Fruit fly (Drosophila melanogaster) whole organism, embryonic: ENCODE data around the gene EndoGI.

Source experiments
- Atf6 ChIP-seq: fragments of 200-800 bp; sonication (Bioruptor generic); IDR thresholded peaks from 2 replicates; pipeline ENCODE4 v1.3.6; 2022; ENCODE audit warnings: missing biosample characterization, missing genetic modification characterization
- CG1024 ChIP-seq: fragments of 200-800 bp; sonication (Bioruptor generic); IDR thresholded peaks from 2 replicates; pipeline ENCODE4 v1.3.6; 2022; ENCODE audit warnings: missing biosample characterization, missing genetic modification characterization
- CG11093 ChIP-seq: fragments of 200-800 bp; sonication (Bioruptor generic); IDR thresholded peaks from 3 replicates; pipeline ENCODE4 v1.3.6; 2022; ENCODE audit warnings: missing biosample characterization, missing genetic modification characterization
- CG12659 ChIP-seq: fragments of 200-800 bp; sonication (Bioruptor generic); optimal IDR thresholded peaks from 3 replicates; lab custom pipeline; 2017; ENCODE audit warnings: mild to moderate bottlenecking, missing biosample characterization, missing genetic modification reagents, missing genetic modification characterization
- CG13775 ChIP-seq: fragments of 200-800 bp; sonication (Bioruptor generic); optimal IDR thresholded peaks from 3 replicates; lab custom pipeline; 2017; ENCODE audit warnings: missing biosample characterization, mild to moderate bottlenecking, missing genetic modification characterization
- CG14860 ChIP-seq: fragments of 200-800 bp; sonication (Bioruptor generic); IDR thresholded peaks from 3 replicates; pipeline ENCODE4 v1.3.6; 2022; ENCODE audit warnings: missing biosample characterization, missing genetic modification characterization; ENCODE audit not compliant: partially characterized antibody
- CG1529 ChIP-seq: fragments of 200-800 bp; sonication (Bioruptor generic); optimal IDR thresholded peaks from 3 replicates; lab custom pipeline; 2018; ENCODE audit warnings: missing biosample characterization, missing genetic modification characterization
- CG15479 ChIP-seq: fragments of 200-800 bp; sonication (Bioruptor generic); optimal IDR thresholded peaks from 3 replicates; lab custom pipeline; 2019; ENCODE audit warnings: missing biosample characterization, mild to moderate bottlenecking, missing genetic modification characterization, moderate library complexity
- CG17385 ChIP-seq: fragments of 200-800 bp; sonication (Bioruptor generic); optimal IDR thresholded peaks from 3 replicates; lab custom pipeline; 2018; ENCODE audit warnings: missing biosample characterization, mild to moderate bottlenecking, missing genetic modification characterization
- CG32772 ChIP-seq: fragments of 200-800 bp; sonication (Bioruptor generic); IDR thresholded peaks from 2 replicates; pipeline ENCODE4 v1.3.6; 2022; ENCODE audit warnings: missing biosample characterization, missing genetic modification characterization
- CG43689 ChIP-seq: fragments of 200-800 bp; sonication (Bioruptor generic); IDR thresholded peaks from 2 replicates; pipeline ENCODE4 v1.3.6; 2022; ENCODE audit warnings: missing biosample characterization, missing genetic modification characterization
- CG4617 ChIP-seq: fragments of 200-800 bp; sonication (Bioruptor generic); optimal IDR thresholded peaks from 3 replicates; lab custom pipeline; 2016; ENCODE audit warnings: missing biosample characterization, missing genetic modification characterization, borderline replicate concordance
- CG4854 ChIP-seq: fragments of 200-800 bp; sonication (Bioruptor generic); optimal IDR thresholded peaks from 2 replicates; lab custom pipeline; 2016; ENCODE audit warnings: missing biosample characterization, missing genetic modification characterization, inconsistent platforms
- CG6791 ChIP-seq: fragments of 200-800 bp; sonication (Bioruptor generic); IDR thresholded peaks from 3 replicates; pipeline ENCODE4 v1.3.6; 2022; ENCODE audit warnings: missing biosample characterization, missing genetic modification characterization; ENCODE audit not compliant: partially characterized antibody
- CG7963 ChIP-seq: fragments of 200-800 bp; sonication (Bioruptor generic); IDR thresholded peaks from 3 replicates; pipeline ENCODE4 v1.3.6; 2022; ENCODE audit warnings: missing biosample characterization, missing genetic modification characterization; ENCODE audit not compliant: partially characterized antibody
- CG8478 ChIP-seq: fragments of >200 bp; optimal IDR thresholded peaks from 2 replicates; lab custom pipeline; 2018
- CrebB ChIP-seq: fragments of 200-800 bp; sonication (Bioruptor generic); optimal IDR thresholded peaks from 3 replicates; lab custom pipeline; 2018; ENCODE audit warnings: missing biosample characterization, mild to moderate bottlenecking, missing genetic modification characterization
- Dfd ChIP-seq, 2 experiments: fragments of >200 bp; optimal IDR thresholded peaks; 2 replicates each; lab custom pipeline; 2017; ENCODE audit warnings: missing biosample characterization in 2 of 2, missing genetic modification characterization in 2 of 2
- Eip74EF ChIP-seq, 2 experiments: fragments of 200-800 bp in 1 of 2; fragments of >200 bp in 1 of 2; sonication (Bioruptor generic) in 1 of 2; optimal IDR thresholded peaks; 2 replicates each; lab custom pipeline; 2017 to 2019; ENCODE audit warnings: missing biosample characterization in 2 of 2, missing genetic modification characterization in 2 of 2, mild to moderate bottlenecking in 1 of 2, moderate library complexity in 1 of 2
- Gug ChIP-seq: fragments of 200-800 bp; sonication (Bioruptor generic); IDR thresholded peaks from 4 replicates; pipeline ENCODE4 v1.3.6; 2022; ENCODE audit warnings: missing biosample characterization, missing genetic modification characterization
- HLH4C ChIP-seq: fragments of 200-800 bp; sonication (Bioruptor generic); IDR thresholded peaks from 3 replicates; pipeline ENCODE4 v1.3.6; 2022; ENCODE audit warnings: missing biosample characterization, missing genetic modification characterization; ENCODE audit not compliant: partially characterized antibody
- Hr39 ChIP-seq: fragments of >200 bp; optimal IDR thresholded peaks from 2 replicates; lab custom pipeline; 2017
- Hsf ChIP-seq: fragments of 200-800 bp; sonication (Bioruptor generic); optimal IDR thresholded peaks from 3 replicates; lab custom pipeline; 2016; ENCODE audit warnings: missing biosample characterization, missing genetic modification characterization
- Lim3 ChIP-seq: fragments of 200-800 bp; sonication (Bioruptor generic); IDR thresholded peaks from 2 replicates; pipeline ENCODE4 v1.3.6; 2022; ENCODE audit warnings: missing biosample characterization, missing genetic modification characterization
- MESR4 ChIP-seq: fragments of 200-800 bp; sonication (Bioruptor generic); optimal IDR thresholded peaks from 2 replicates; lab custom pipeline; 2018; ENCODE audit warnings: missing biosample characterization, mild to moderate bottlenecking, missing genetic modification characterization, moderate library complexity
- Med ChIP-seq: fragments of 200-800 bp; sonication (Bioruptor generic); peaks from one replicate; lab custom pipeline; 2016; ENCODE audit warnings: missing biosample characterization, missing genetic modification characterization, mild to moderate bottlenecking, inconsistent platforms, moderate library complexity
- Vsx1 ChIP-seq: fragments of 200-800 bp; sonication (Bioruptor generic); optimal IDR thresholded peaks from 2 replicates; lab custom pipeline; 2017; ENCODE audit warnings: missing biosample characterization, mild to moderate bottlenecking, missing genetic modification characterization, missing genetic modification reagents
- YL-1 ChIP-seq: fragments of 200-800 bp; sonication (Bioruptor generic); optimal IDR thresholded peaks from 3 replicates; lab custom pipeline; 2017; ENCODE audit warnings: missing biosample characterization, mild to moderate bottlenecking, missing genetic modification characterization
- bbx ChIP-seq: fragments of 200-800 bp; sonication (Bioruptor generic); IDR thresholded peaks from 2 replicates; pipeline ENCODE4 v1.3.6; 2022; ENCODE audit warnings: missing biosample characterization, missing genetic modification characterization; ENCODE audit not compliant: partially characterized antibody
- cato ChIP-seq: fragments of 200-800 bp; sonication (Bioruptor generic); optimal IDR thresholded peaks from 2 replicates; lab custom pipeline; 2016; ENCODE audit warnings: missing biosample characterization, missing genetic modification characterization, borderline replicate concordance
- dati ChIP-seq: fragments of 200-800 bp; sonication (Bioruptor generic); IDR thresholded peaks from 2 replicates; pipeline ENCODE4 v1.3.6; 2022; ENCODE audit warnings: missing biosample characterization, missing genetic modification characterization
- ewg ChIP-seq: fragments of 200-800 bp; sonication (Bioruptor generic); optimal IDR thresholded peaks from 3 replicates; lab custom pipeline; 2017; ENCODE audit warnings: mild to moderate bottlenecking, missing biosample characterization, missing genetic modification reagents, missing genetic modification characterization
- knrl ChIP-seq: fragments of 200-800 bp; sonication (Bioruptor generic); IDR thresholded peaks from 3 replicates; pipeline ENCODE4 v1.3.6; 2022; ENCODE audit warnings: missing biosample characterization, missing genetic modification characterization; ENCODE audit not compliant: partially characterized antibody
- lab ChIP-seq: fragments of 200-800 bp; sonication (Bioruptor generic); optimal IDR thresholded peaks from 3 replicates; lab custom pipeline; 2017; ENCODE audit warnings: missing biosample characterization, missing genetic modification characterization, mild to moderate bottlenecking, moderate library complexity, missing genetic modification reagents
- lola ChIP-seq, 3 experiments: fragments of >200 bp in 2 of 3; fragments of 200-800 bp in 1 of 3; sonication (Bioruptor generic) in 1 of 3; optimal IDR thresholded peaks; 2 replicates each; lab custom pipeline; 2017 to 2019; ENCODE audit warnings: missing biosample characterization in 3 of 3, missing genetic modification characterization in 3 of 3, mild to moderate bottlenecking in 1 of 3, moderate library complexity in 1 of 3
- nmo ChIP-seq: fragments of 200-800 bp; sonication (Bioruptor generic); optimal IDR thresholded peaks from 2 replicates; lab custom pipeline; 2018; ENCODE audit warnings: missing biosample characterization, mild to moderate bottlenecking, missing genetic modification characterization, moderate library complexity
- repo ChIP-seq: fragments of 200-800 bp; sonication (Bioruptor generic); optimal IDR thresholded peaks from 2 replicates; lab custom pipeline; 2016; ENCODE audit warnings: missing biosample characterization, missing genetic modification characterization
- sens ChIP-seq: fragments of 200-800 bp; sonication (Bioruptor generic); peaks from one replicate; lab custom pipeline; 2016; ENCODE audit warnings: missing biosample characterization, missing genetic modification characterization
- sima ChIP-seq: fragments of 200-800 bp; sonication (Bioruptor generic); optimal IDR thresholded peaks from 2 replicates; lab custom pipeline; 2016; ENCODE audit warnings: missing biosample characterization, missing genetic modification characterization
- unc-4 ChIP-seq: fragments of 200-800 bp; sonication (Bioruptor generic); IDR thresholded peaks from 2 replicates; pipeline ENCODE4 v1.3.6; 2022; ENCODE audit warnings: missing biosample characterization, missing genetic modification characterization; ENCODE audit not compliant: partially characterized antibody

The EndoGI gene

DNA sequence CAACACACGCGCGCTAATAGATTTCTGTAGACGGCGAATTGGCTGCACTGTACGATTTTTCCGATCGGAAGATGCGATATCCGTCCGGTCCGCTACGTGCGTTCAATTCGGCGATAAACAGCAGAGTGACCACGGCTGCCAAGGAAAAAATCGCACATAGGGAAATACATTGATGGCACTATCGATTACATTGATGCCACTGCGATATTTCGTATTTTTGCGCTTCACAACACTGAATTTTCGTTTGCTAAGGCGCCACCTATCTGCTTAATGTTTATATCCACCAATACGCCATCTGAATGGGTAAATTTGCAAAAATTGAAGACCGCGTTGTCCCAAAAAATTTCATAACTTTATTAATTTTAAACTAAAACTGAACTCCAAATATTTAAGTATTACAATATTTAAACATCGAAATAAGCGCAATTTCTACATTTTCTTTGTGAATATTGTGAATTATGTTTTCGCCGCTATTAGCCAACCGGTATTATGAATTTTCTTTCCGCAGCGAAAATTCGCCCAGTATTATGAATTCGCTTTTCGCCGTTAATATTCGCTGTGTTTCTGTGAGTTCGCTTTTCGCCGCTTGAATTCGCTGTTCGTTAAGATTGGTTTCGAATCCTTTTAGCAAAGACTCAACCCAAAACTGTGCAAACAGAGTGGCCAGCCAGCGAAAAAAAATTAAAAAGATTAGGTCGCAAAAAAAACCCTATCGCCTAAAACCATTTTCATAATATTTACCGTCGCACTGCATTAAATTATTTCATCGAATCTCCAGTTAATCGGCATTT lies 30.3 kb downstream of the EndoGI start, which contains the start of the genes crp and pkaap (continued):
- TF ChIP-seq CG13775 (peak; percentile 58), Atf6 (GFP tag; lab: Robert Waterston, UW) (no peak), CG32772 (GFP tag; lab: Robert Waterston, UW) (no peak), CrebB (tag; lab: Kevin White, UChicago) (peak; percentile 84), repo (GFP tag; lab: Kevin White, UChicago) (peak; percentile 74), MESR4 (GFP tag; lab: Kevin White, UChicago) (peak; percentile 3), dati (GFP tag; lab: Robert Waterston, UW) (no peak), Vsx1 (GFP tag; lab: Kevin White, UChicago) (peak; percentile 46), CG4854 (GFP tag; lab: Kevin White, UChicago) (peak; percentile 86), CG1529 (GFP tag; lab: Kevin White, UChicago) (peak; percentile 61), CG11093 (peak; percentile 55; the same call in 2 of the 3 replicates), Gug (peak; percentile 81), CG43689 (GFP tag; lab: Robert Waterston, UW) (no peak), unc-4 (GFP tag; lab: Robert Waterston, UW) (no peak), lab (GFP tag; lab: Kevin White, UChicago) (peak; percentile 85), lola (GFP tag; optimal IDR thresholded peaks at IDR 0.05; lab: Kevin White, UChicago) (peak in 1 of 3 experiments; percentile 14), CG4617 (peak; percentile 98), knrl (GFP tag; lab: Robert Waterston, UW) (no peak)

DNA sequence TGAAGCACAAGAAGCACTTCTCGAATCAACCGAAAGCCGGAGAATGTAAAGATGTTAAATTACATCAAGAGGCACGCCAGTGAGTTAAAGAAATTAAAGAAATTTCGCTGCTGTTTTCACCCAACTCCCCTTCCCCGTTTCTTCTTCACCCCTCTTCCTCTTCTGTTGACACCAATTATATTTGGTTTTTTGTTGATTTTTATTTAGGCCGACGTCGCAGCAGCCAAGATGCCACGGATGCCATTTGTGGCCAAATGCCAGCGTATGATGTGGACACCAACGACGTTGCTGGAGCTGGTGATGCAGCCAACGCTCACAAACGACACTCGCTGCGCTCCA lies 30.9 kb downstream of the EndoGI start:
- TF ChIP-seq CG17385 (GFP tag; lab: Kevin White, UChicago) (peak; percentile 71), bbx (GFP tag; lab: Robert Waterston, UW) (no peak), CG4617 (peak; percentile 86), CG8478 (lab: Kevin White, UChicago) (no peak), YL-1 (GFP tag; lab: Kevin White, UChicago) (peak; percentile 32), MESR4 (GFP tag; lab: Kevin White, UChicago) (peak; percentile 88), CG12659 (peak; percentile 33)

DNA sequence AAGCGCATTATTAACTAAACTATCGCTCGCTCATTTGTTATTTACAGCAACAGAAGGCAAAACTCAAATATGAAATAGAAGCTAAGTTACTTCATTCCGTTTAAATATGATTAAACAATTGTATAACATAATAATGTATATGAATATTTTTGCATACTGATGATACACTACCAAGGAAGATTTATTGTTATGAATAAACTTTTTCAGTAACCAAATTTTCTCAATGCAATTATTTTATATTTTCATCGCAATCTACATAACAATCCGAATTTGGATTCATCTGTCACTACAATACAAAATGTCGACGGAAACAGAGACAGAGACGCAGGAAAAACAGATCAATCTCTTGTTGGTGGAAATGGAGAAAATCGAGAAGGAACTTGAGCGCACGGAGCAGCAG lies 33.5 kb downstream of the EndoGI start, which contains the start of gene CG17329:
CG17329 (plus strand) TSS at position 301 of the 400 bp plus-strand sequence.
- no peak for TF ChIP-seq Eip74EF (GFP tag; optimal IDR thresholded peaks at IDR 0.05; lab: Kevin White, UChicago)
- TF ChIP-seq sens (GFP tag; lab: Kevin White, UChicago): peak; percentile 2

DNA sequence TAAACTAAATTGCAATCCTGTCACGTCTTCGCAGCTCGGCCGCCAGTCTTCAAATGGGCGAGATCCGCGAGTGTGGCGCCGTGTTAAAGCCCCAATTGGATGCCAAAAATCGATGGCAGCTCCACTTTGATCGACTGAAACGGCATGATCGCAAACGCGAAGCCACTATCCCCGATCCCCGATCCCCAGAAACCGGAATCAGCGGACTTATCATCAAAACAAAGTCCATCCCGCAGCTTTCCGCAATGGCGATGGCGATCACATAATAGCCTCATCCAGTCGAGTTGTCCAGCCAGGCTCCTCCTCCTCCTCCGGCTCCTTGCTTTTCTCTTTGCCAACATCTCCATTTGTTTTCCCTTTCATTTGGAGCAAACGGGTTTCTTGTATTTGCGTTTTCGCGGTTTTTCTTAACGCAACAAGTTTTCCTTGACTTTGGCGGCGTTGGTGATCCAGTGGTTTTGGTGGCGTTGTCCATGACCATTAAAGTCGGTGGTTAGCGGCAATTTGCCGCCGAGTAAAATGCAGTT lies 35.5 kb downstream of the EndoGI start, which contains the start of gene CG13258:
CG13258 (minus strand) TSS at position 51 of the 527 bp plus-strand sequence.
- peak; percentile 3 for TF ChIP-seq Med (GFP tag; lab: Kevin White, UChicago)
- TF ChIP-seq CG17385 (GFP tag; lab: Kevin White, UChicago): no peak

dm6 chr2L:16293703-16294233 lies 36.3 kb downstream of the EndoGI start, which contains the start of gene Cyp303a1:
TSS of gene Cyp303a1 (plus strand) at chr2L:16294183.
- no peak for TF ChIP-seq CG15479 (GFP tag; lab: Kevin White, UChicago)
- 0 out of 3 replicates have a peak, but pooled peaks have one; percentile 53 for TF ChIP-seq CG7963 (GFP tag; lab: Robert Waterston, UW)
- no peak for TF ChIP-seq Hr39 (lab: Kevin White, UChicago)
- TF ChIP-seq Hsf (GFP tag; lab: Kevin White, UChicago): no peak
- peak; percentile 42; the same call in 2 of the 3 replicates for TF ChIP-seq CG14860 (GFP tag; lab: Robert Waterston, UW)
- peak; percentile 28; the same call in 1 of the 2 replicates for TF ChIP-seq bbx (GFP tag; lab: Robert Waterston, UW)
- TF ChIP-seq Dfd (GFP tag; optimal IDR thresholded peaks at IDR 0.05; lab: Kevin White, UChicago): no peak
- TF ChIP-seq nmo (GFP tag; lab: Kevin White, UChicago): no peak
- TF ChIP-seq sima (GFP tag; lab: Kevin White, UChicago): no peak
- TF ChIP-seq Lim3: no peak
- TF ChIP-seq HLH4C (GFP tag; lab: Robert Waterston, UW): peak; percentile 64; the same call in 2 of the 3 replicates
- TF ChIP-seq ewg: no peak
- peak; percentile 66; the same call in 1 of the 3 replicates for TF ChIP-seq CG6791 (GFP tag; lab: Robert Waterston, UW)
- no peak for TF ChIP-seq cato
- TF ChIP-seq CG1024 (GFP tag; lab: Robert Waterston, UW): no peak
